Fruit fly (Drosophila melanogaster) whole organism, embryonic: ENCODE measurements around the gene OtopLc.
A peak's percentile ranks its signal among the peaks of the same experiment; 100 is the strongest.

ENCODE experiments used
- Antp ChIP-seq: fragments of 200-800 bp; sonication (Bioruptor generic); optimal IDR thresholded peaks from 3 replicates; lab custom pipeline; 2016; ENCODE audit warnings: missing biosample characterization, missing genetic modification characterization
- Atf6 ChIP-seq: fragments of 200-800 bp; sonication (Bioruptor generic); IDR thresholded peaks from 2 replicates; pipeline ENCODE4 v1.3.6; 2022; ENCODE audit warnings: missing biosample characterization, missing genetic modification characterization
- B-H1 ChIP-seq: fragments of 200-800 bp; sonication (Bioruptor generic); IDR thresholded peaks from 3 replicates; pipeline ENCODE4 v1.3.6; 2022; ENCODE audit warnings: missing biosample characterization, missing genetic modification characterization
- C15 ChIP-seq: fragments of 200-800 bp; sonication (Bioruptor generic); IDR thresholded peaks from 3 replicates; pipeline ENCODE4 v1.3.6; 2022; ENCODE audit warnings: missing biosample characterization, missing genetic modification characterization
- CG10274 ChIP-seq: fragments of 200-800 bp; sonication (Bioruptor generic); optimal IDR thresholded peaks from 3 replicates; lab custom pipeline; 2017; ENCODE audit warnings: missing biosample characterization, mild to moderate bottlenecking, missing genetic modification characterization
- CG13123 ChIP-seq: fragments of 200-800 bp; sonication (Bioruptor generic); optimal IDR thresholded peaks from 2 replicates; lab custom pipeline; 2016; ENCODE audit warnings: missing biosample characterization, missing genetic modification characterization
- CG16863 ChIP-seq: fragments of 200-800 bp; sonication (Bioruptor generic); optimal IDR thresholded peaks from 3 replicates; lab custom pipeline; 2016; ENCODE audit warnings: missing biosample characterization, missing genetic modification characterization
- CG2202 ChIP-seq: fragments of 200-800 bp; sonication (Bioruptor generic); optimal IDR thresholded peaks from 2 replicates; lab custom pipeline; 2018; ENCODE audit warnings: missing biosample characterization, mild to moderate bottlenecking, missing genetic modification characterization
- CG2712 ChIP-seq: fragments of 200-800 bp; optimal IDR thresholded peaks from 3 replicates; lab custom pipeline; 2019; ENCODE audit warnings: missing biosample characterization, mild to moderate bottlenecking, missing genetic modification characterization, moderate library complexity
- CG32532 ChIP-seq: fragments of 200-800 bp; sonication (Bioruptor generic); IDR thresholded peaks from 2 replicates; pipeline ENCODE4 v1.3.6; 2022; ENCODE audit warnings: missing biosample characterization, missing genetic modification characterization
- CG3281 ChIP-seq: fragments of 200-800 bp; sonication (Bioruptor generic); optimal IDR thresholded peaks from 3 replicates; lab custom pipeline; 2017; ENCODE audit warnings: missing biosample characterization, mild to moderate bottlenecking, missing genetic modification characterization
- CG4282 ChIP-seq: fragments of 200-800 bp; sonication (Bioruptor generic); optimal IDR thresholded peaks from 2 replicates; lab custom pipeline; 2016; ENCODE audit warnings: missing biosample characterization, missing genetic modification characterization
- CG4854 ChIP-seq: fragments of 200-800 bp; sonication (Bioruptor generic); optimal IDR thresholded peaks from 2 replicates; lab custom pipeline; 2016; ENCODE audit warnings: missing biosample characterization, missing genetic modification characterization, inconsistent platforms
- CG5245 ChIP-seq: fragments of 200-800 bp; sonication (Bioruptor generic); optimal IDR thresholded peaks from 3 replicates; lab custom pipeline; 2016; ENCODE audit warnings: missing biosample characterization, missing genetic modification characterization
- CG6272 ChIP-seq: fragments of 200-800 bp; sonication (Bioruptor generic); IDR thresholded peaks from 2 replicates; pipeline ENCODE4 v1.3.6; 2022; ENCODE audit warnings: missing biosample characterization, missing genetic modification characterization
- CG6765 ChIP-seq: fragments of 200-800 bp; sonication (Bioruptor generic); optimal IDR thresholded peaks from 3 replicates; lab custom pipeline; 2017; ENCODE audit warnings: missing biosample characterization, mild to moderate bottlenecking, missing genetic modification characterization
- CG9215 ChIP-seq: fragments of 200-800 bp; sonication (Bioruptor generic); IDR thresholded peaks from 2 replicates; pipeline ENCODE4 v1.3.6; 2022; ENCODE audit warnings: missing biosample characterization, missing genetic modification characterization
- CG9437 ChIP-seq: fragments of 200-800 bp; sonication (Bioruptor generic); optimal IDR thresholded peaks from 2 replicates; lab custom pipeline; 2018; ENCODE audit warnings: missing biosample characterization, mild to moderate bottlenecking, missing genetic modification characterization
- CG9609 ChIP-seq: fragments of 200-800 bp; sonication (Bioruptor generic); optimal IDR thresholded peaks from 3 replicates; lab custom pipeline; 2016; ENCODE audit warnings: missing biosample characterization, missing genetic modification characterization
- ERR ChIP-seq: fragments of 200-800 bp; sonication (Bioruptor generic); optimal IDR thresholded peaks from 2 replicates; lab custom pipeline; 2016; ENCODE audit warnings: missing biosample characterization, missing genetic modification characterization
- Ets65A ChIP-seq: fragments of 200-800 bp; sonication (Bioruptor generic); peaks from one replicate; lab custom pipeline; 2016; ENCODE audit warnings: missing biosample characterization, missing genetic modification characterization
- Fer1 ChIP-seq: fragments of 200-800 bp; sonication (Bioruptor generic); optimal IDR thresholded peaks from 2 replicates; lab custom pipeline; 2017; ENCODE audit warnings: missing biosample characterization, mild to moderate bottlenecking, missing genetic modification characterization
- H15 ChIP-seq: fragments of 200-800 bp; sonication (Bioruptor generic); IDR thresholded peaks from 3 replicates; pipeline ENCODE4 v1.3.6; 2022; ENCODE audit warnings: missing biosample characterization, missing genetic modification characterization
- HLH4C ChIP-seq: fragments of 200-800 bp; sonication (Bioruptor generic); IDR thresholded peaks from 3 replicates; pipeline ENCODE4 v1.3.6; 2022; ENCODE audit warnings: missing biosample characterization, missing genetic modification characterization; ENCODE audit not compliant: partially characterized antibody
- HLHmδ ChIP-seq: fragments of 200-800 bp; sonication (Bioruptor generic); optimal IDR thresholded peaks from 2 replicates; lab custom pipeline; 2018; ENCODE audit warnings: missing biosample characterization, mild to moderate bottlenecking, missing genetic modification characterization, moderate library complexity
- Hr51 ChIP-seq, 2 experiments: fragments of 200-800 bp; sonication (Bioruptor generic); optimal IDR thresholded peaks; 2 replicates in 1 of 2; 3 replicates in 1 of 2; lab custom pipeline; 2016 to 2018; ENCODE audit warnings: missing biosample characterization in 2 of 2, missing genetic modification characterization in 2 of 2, mild to moderate bottlenecking in 1 of 2, moderate library complexity in 1 of 2
- Lhr ChIP-seq: fragments of 200-800 bp; sonication (Bioruptor generic); optimal IDR thresholded peaks from 3 replicates; lab custom pipeline; 2017; ENCODE audit warnings: mild to moderate bottlenecking, missing biosample characterization, missing genetic modification reagents, missing genetic modification characterization
- MBD-R2 ChIP-seq: fragments of 200-800 bp; sonication (Bioruptor generic); IDR thresholded peaks from 2 replicates; pipeline ENCODE4 v1.3.6; 2022; ENCODE audit warnings: missing biosample characterization, missing genetic modification characterization
- MESR4 ChIP-seq: fragments of 200-800 bp; sonication (Bioruptor generic); optimal IDR thresholded peaks from 2 replicates; lab custom pipeline; 2018; ENCODE audit warnings: missing biosample characterization, mild to moderate bottlenecking, missing genetic modification characterization, moderate library complexity
- Mad ChIP-seq: fragments of 200-800 bp; sonication (Bioruptor generic); optimal IDR thresholded peaks from 2 replicates; lab custom pipeline; 2016; ENCODE audit warnings: missing biosample characterization, missing genetic modification characterization
- Oaz ChIP-seq: fragments of 200-800 bp; sonication (Bioruptor generic); IDR thresholded peaks from 2 replicates; pipeline ENCODE4 v1.3.6; 2022; ENCODE audit warnings: missing biosample characterization, missing genetic modification characterization
- bigmax ChIP-seq: fragments of 200-800 bp; sonication (Bioruptor generic); optimal IDR thresholded peaks from 2 replicates; lab custom pipeline; 2018; ENCODE audit warnings: missing biosample characterization, mild to moderate bottlenecking, missing genetic modification characterization
- bowl ChIP-seq: fragments of 200-800 bp; sonication (Bioruptor generic); IDR thresholded peaks from 2 replicates; pipeline ENCODE4 v1.3.6; 2022; ENCODE audit warnings: missing biosample characterization, missing genetic modification characterization
- cas ChIP-seq: fragments of 200-800 bp; sonication (Bioruptor generic); IDR thresholded peaks from 2 replicates; pipeline ENCODE4 v1.3.6; 2022; ENCODE audit warnings: missing biosample characterization, missing genetic modification characterization
- chif ChIP-seq, 2 experiments: fragments of 200-800 bp; sonication (Bioruptor generic); optimal IDR thresholded peaks; 3 replicates each; lab custom pipeline; 2016; ENCODE audit warnings: missing biosample characterization in 2 of 2, missing genetic modification characterization in 2 of 2
- disco-r ChIP-seq: fragments of 200-800 bp; sonication (Bioruptor generic); optimal IDR thresholded peaks from 2 replicates; lab custom pipeline; 2016; ENCODE audit warnings: missing biosample characterization, missing genetic modification characterization
- dmrt11E ChIP-seq: fragments of 200-800 bp; sonication (Bioruptor generic); optimal IDR thresholded peaks from 3 replicates; lab custom pipeline; 2018; ENCODE audit warnings: missing biosample characterization, mild to moderate bottlenecking, missing genetic modification characterization, moderate library complexity
- dmrt99B ChIP-seq: fragments of 200-800 bp; sonication (Bioruptor generic); optimal IDR thresholded peaks from 2 replicates; lab custom pipeline; 2018; ENCODE audit warnings: missing biosample characterization, mild to moderate bottlenecking, missing genetic modification characterization, moderate library complexity
- fd3F ChIP-seq: fragments of 200-800 bp; sonication (Bioruptor generic); optimal IDR thresholded peaks from 2 replicates; lab custom pipeline; 2018; ENCODE audit warnings: missing biosample characterization, mild to moderate bottlenecking, missing genetic modification characterization, moderate library complexity
- fd96Cb ChIP-seq: fragments of 200-800 bp; sonication (Bioruptor generic); optimal IDR thresholded peaks from 2 replicates; lab custom pipeline; 2018; ENCODE audit warnings: missing biosample characterization, mild to moderate bottlenecking, missing genetic modification characterization, moderate library complexity
- jumu ChIP-seq: fragments of 200-800 bp; sonication (Bioruptor generic); optimal IDR thresholded peaks from 3 replicates; lab custom pipeline; 2016; ENCODE audit warnings: missing biosample characterization, missing genetic modification characterization
- kni ChIP-seq: fragments of 200-800 bp; sonication (Bioruptor generic); optimal IDR thresholded peaks from 3 replicates; lab custom pipeline; 2017; ENCODE audit warnings: mild to moderate bottlenecking, missing biosample characterization, missing genetic modification reagents, missing genetic modification characterization
- lilli ChIP-seq: fragments of 200-800 bp; sonication (Bioruptor generic); optimal IDR thresholded peaks from 3 replicates; lab custom pipeline; 2016; ENCODE audit warnings: missing biosample characterization, missing genetic modification characterization
- seq ChIP-seq: fragments of 200-800 bp; sonication (Bioruptor generic); IDR thresholded peaks from 2 replicates; pipeline ENCODE4 v1.3.6; 2022; ENCODE audit warnings: missing biosample characterization, missing genetic modification characterization
- sqz ChIP-seq: fragments of 200-800 bp; sonication (Bioruptor generic); optimal IDR thresholded peaks from 3 replicates; lab custom pipeline; 2018; ENCODE audit warnings: missing biosample characterization, mild to moderate bottlenecking, missing genetic modification characterization
- sr ChIP-seq: fragments of 200-800 bp; sonication (Bioruptor generic); IDR thresholded peaks from 3 replicates; pipeline ENCODE4 v1.3.6; 2022; ENCODE audit warnings: missing biosample characterization, missing genetic modification characterization
- tup ChIP-seq: fragments of 200-800 bp; sonication (Bioruptor generic); optimal IDR thresholded peaks from 2 replicates; lab custom pipeline; 2016; ENCODE audit warnings: missing biosample characterization, mild to moderate bottlenecking, missing genetic modification characterization, moderate library complexity
- wdn ChIP-seq: fragments of 200-800 bp; sonication (Bioruptor generic); IDR thresholded peaks from 2 replicates; pipeline ENCODE4 v1.3.6; 2022; ENCODE audit warnings: missing biosample characterization, missing genetic modification characterization
- wek ChIP-seq: fragments of 200-800 bp; sonication (Bioruptor generic); optimal IDR thresholded peaks from 3 replicates; lab custom pipeline; 2018; ENCODE audit warnings: missing biosample characterization, mild to moderate bottlenecking, missing genetic modification characterization, moderate library complexity
- wor ChIP-seq: fragments of 200-800 bp; sonication (Bioruptor generic); IDR thresholded peaks from 2 replicates; pipeline ENCODE4 v1.3.6; 2022; ENCODE audit warnings: missing biosample characterization, missing genetic modification characterization

The OtopLc gene

dm6 chrX:5699824-5700498 lies 37.3 kb upstream of the OtopLc start (continued):
- TF ChIP-seq CG4854 (GFP tag; lab: Kevin White, UChicago) = peak; percentile 38
- TF ChIP-seq cas (GFP tag; lab: Robert Waterston, UW) = no peak
- TF ChIP-seq CG13123 = no peak
- TF ChIP-seq seq (GFP tag; lab: Robert Waterston, UW) = peak; percentile 28; the same call in 1 of the 2 replicates
- TF ChIP-seq CG9215 = no peak
- TF ChIP-seq fd96Cb (tag; lab: Kevin White, UChicago) = peak; percentile 78
- peak; percentile 70 for TF ChIP-seq lilli (GFP tag; lab: Kevin White, UChicago)
- peak; percentile 86 for TF ChIP-seq Ets65A (GFP tag; lab: Kevin White, UChicago)
- TF ChIP-seq sr = peak; percentile 49
- peak; percentile 47 for TF ChIP-seq Fer1
- peak; percentile 13 for TF ChIP-seq kni
- TF ChIP-seq jumu (GFP tag; lab: Kevin White, UChicago) = no peak
- peak; percentile 75 for TF ChIP-seq CG2712 (tag; lab: Kevin White, UChicago)
- no peak for TF ChIP-seq ERR (GFP tag; lab: Kevin White, UChicago)
- 0 out of 3 replicates have a peak, but pooled peaks have one; percentile 19 for TF ChIP-seq C15
- no peak for TF ChIP-seq MBD-R2 (GFP tag; lab: Robert Waterston, UW)
- TF ChIP-seq B-H1 (GFP tag; lab: Robert Waterston, UW) = peak; percentile 38; the same call in 1 of the 3 replicates
- TF ChIP-seq CG6765 (GFP tag; lab: Kevin White, UChicago) = no peak
- TF ChIP-seq CG5245 = peak; percentile 37
- peak; percentile 15 for TF ChIP-seq CG9609 (GFP tag; lab: Kevin White, UChicago)
- TF ChIP-seq CG2202 (tag; lab: Kevin White, UChicago) = peak; percentile 39
- no peak for TF ChIP-seq CG10274 (GFP tag; lab: Kevin White, UChicago)
- TF ChIP-seq Hr51 (GFP tag; optimal IDR thresholded peaks at IDR 0.05; lab: Kevin White, UChicago) = peak in 1 of 2 experiments; percentile 78
- no peak for TF ChIP-seq disco-r
- TF ChIP-seq H15 (GFP tag; lab: Robert Waterston, UW) = peak; percentile 33; the same call in 1 of the 3 replicates
- TF ChIP-seq chif (GFP tag; optimal IDR thresholded peaks at IDR 0.05; lab: Kevin White, UChicago) = peak; percentile 65 to 68
- TF ChIP-seq HLHmδ = no peak
- TF ChIP-seq MESR4 (GFP tag; lab: Kevin White, UChicago) = no peak
- TF ChIP-seq wor (GFP tag; lab: Robert Waterston, UW) = peak; percentile 53
- peak; percentile 34; the same call in 1 of the 2 replicates for TF ChIP-seq Oaz (GFP tag; lab: Robert Waterston, UW)
- peak; percentile 55; the same call in 1 of the 2 replicates for TF ChIP-seq CG32532 (GFP tag; lab: Robert Waterston, UW)
- 0 out of 2 replicates have a peak, but pooled peaks have one; percentile 25 for TF ChIP-seq Atf6 (GFP tag; lab: Robert Waterston, UW)
- no peak for TF ChIP-seq bigmax (GFP tag; lab: Kevin White, UChicago)
- TF ChIP-seq wdn = no peak
- TF ChIP-seq HLH4C (GFP tag; lab: Robert Waterston, UW) = 0 out of 3 replicates have a peak, but pooled peaks have one; percentile 12
- TF ChIP-seq tup (GFP tag; lab: Kevin White, UChicago) = no peak
- TF ChIP-seq fd3F (GFP tag; lab: Kevin White, UChicago) = peak; percentile 40
- TF ChIP-seq bowl = no peak
- peak; percentile 61 for TF ChIP-seq CG9437 (GFP tag; lab: Kevin White, UChicago)
- peak; percentile 43 for TF ChIP-seq dmrt11E (tag; lab: Kevin White, UChicago)
- TF ChIP-seq Antp (GFP tag; lab: Kevin White, UChicago) = peak; percentile 21
- TF ChIP-seq CG3281 = peak; percentile 68
- TF ChIP-seq dmrt99B (tag; lab: Kevin White, UChicago) = peak; percentile 81
- peak; percentile 27 for TF ChIP-seq sqz (GFP tag; lab: Kevin White, UChicago)
- TF ChIP-seq wek = no peak
- no peak for TF ChIP-seq CG6272
- no peak for TF ChIP-seq CG4282 (GFP tag; lab: Kevin White, UChicago)
- peak; percentile 41 for TF ChIP-seq CG16863 (GFP tag; lab: Kevin White, UChicago)
- no peak for TF ChIP-seq Lhr (GFP tag; lab: Kevin White, UChicago)
- peak; percentile 38 for TF ChIP-seq Mad (GFP tag; lab: Kevin White, UChicago)
